Fruit fly (Drosophila melanogaster): ENCODE results near the gene CG14391.

The CG14391 gene

DNA sequence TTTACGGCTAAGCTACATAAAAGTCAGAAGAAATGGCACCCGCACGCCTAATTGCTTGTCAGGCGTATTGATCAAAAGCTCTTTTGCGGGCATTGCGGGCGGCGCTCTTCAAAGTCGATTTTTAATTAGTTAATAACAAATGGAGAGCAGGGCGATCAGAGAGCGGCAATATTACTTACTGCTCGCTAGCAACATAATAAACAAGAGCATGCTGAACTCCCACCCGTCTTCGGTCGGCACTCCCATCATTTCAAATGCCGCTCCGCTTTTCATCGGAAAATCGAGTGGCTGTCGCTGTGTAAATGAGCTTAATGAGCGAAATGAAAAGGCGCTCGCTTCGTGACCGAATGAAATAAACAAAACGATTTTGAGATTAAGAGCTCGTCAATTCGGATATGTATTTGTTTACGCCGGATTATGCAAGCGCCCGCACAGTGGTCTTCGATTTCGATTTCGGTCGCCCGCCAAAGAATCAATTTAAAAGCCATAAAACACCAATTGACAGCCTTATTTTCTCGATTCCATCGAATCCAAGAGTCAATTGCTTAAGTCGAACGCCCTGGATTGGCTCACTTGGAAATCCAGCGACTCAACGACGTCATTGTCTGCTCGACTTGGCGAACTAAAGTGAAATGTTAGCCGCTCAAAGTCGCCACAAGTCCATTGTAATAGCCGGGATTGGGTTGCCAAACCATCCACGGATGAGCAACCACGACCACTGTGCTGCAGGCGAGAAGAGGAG lies 41.0 kb downstream of the CG14391 start:
- TF ChIP-seq CG12071 (GFP tag; optimal IDR thresholded peaks at IDR 0.05) = peak; percentile 75
- TF ChIP-seq shn (GFP tag; optimal IDR thresholded peaks at IDR 0.05) = peak; percentile 81
- no peak for TF ChIP-seq sc (optimal IDR thresholded peaks at IDR 0.05)
- peak; percentile 64 for TF ChIP-seq sc (GFP tag; optimal IDR thresholded peaks at IDR 0.05)
- TF ChIP-seq sqz (GFP tag; optimal IDR thresholded peaks at IDR 0.05) = no peak
- TF ChIP-seq stwl (tag; optimal IDR thresholded peaks at IDR 0.05) = no peak
- TF ChIP-seq nau (GFP tag; optimal IDR thresholded peaks at IDR 0.05) = peak; percentile 79
- no peak for TF ChIP-seq fru (optimal IDR thresholded peaks at IDR 0.05)
- no peak for TF ChIP-seq Dfd (GFP tag; optimal IDR thresholded peaks at IDR 0.05)
- TF ChIP-seq Xbp1 (GFP tag; optimal IDR thresholded peaks at IDR 0.05) = peak; percentile 81
- peak; percentile 81 for TF ChIP-seq lab (GFP tag; optimal IDR thresholded peaks at IDR 0.05)
- TF ChIP-seq D (optimal IDR thresholded peaks at IDR 0.05) = no peak
- peak; percentile 84 for TF ChIP-seq D (GFP tag; optimal IDR thresholded peaks at IDR 0.05)
- no peak for TF ChIP-seq Tbp (GFP tag; optimal IDR thresholded peaks at IDR 0.05)
- peak; percentile 54 for TF ChIP-seq CG17568 (GFP tag; optimal IDR thresholded peaks at IDR 0.05)
- TF ChIP-seq lilli (GFP tag; optimal IDR thresholded peaks at IDR 0.05) = peak; percentile 71
- TF ChIP-seq hkb (optimal IDR thresholded peaks at IDR 0.05) = no peak
- peak; percentile 91 for TF ChIP-seq hkb (GFP tag; IDR thresholded peaks at IDR 0.05)
- TF ChIP-seq CG8089 (GFP tag; optimal IDR thresholded peaks at IDR 0.05) = peak; percentile 69
- TF ChIP-seq maf-S (GFP tag; optimal IDR thresholded peaks at IDR 0.05) = peak; percentile 73
- TF ChIP-seq CG12104 (GFP tag; optimal IDR thresholded peaks at IDR 0.05) = peak; percentile 61
- peak; percentile 87 for TF ChIP-seq PHDP (tag; optimal IDR thresholded peaks at IDR 0.05)
- TF ChIP-seq CG7745 (tag; optimal IDR thresholded peaks at IDR 0.05) = no peak
- peak; percentile 61 for TF ChIP-seq Fer2 (tag; optimal IDR thresholded peaks at IDR 0.05)
- peak; percentile 60 for TF ChIP-seq dimm (GFP tag; IDR thresholded peaks at IDR 0.05)
- TF ChIP-seq tll (GFP tag; optimal IDR thresholded peaks at IDR 0.05) = no peak
- TF ChIP-seq gro (GFP tag; optimal IDR thresholded peaks at IDR 0.05) = no peak
- no peak for TF ChIP-seq BEAF-32 (GFP tag; optimal IDR thresholded peaks at IDR 0.05)
- no peak for TF ChIP-seq sens-2 (GFP tag; IDR thresholded peaks at IDR 0.05)
- peak; percentile 92 for TF ChIP-seq lmd (GFP tag; IDR thresholded peaks at IDR 0.05)
- peak; percentile 85 for TF ChIP-seq grau (tag; optimal IDR thresholded peaks at IDR 0.05)
- peak; percentile 68 for TF ChIP-seq Side (GFP tag; optimal IDR thresholded peaks at IDR 0.05)
- TF ChIP-seq CG2199 (GFP tag; IDR thresholded peaks at IDR 0.05) = no peak
- TF ChIP-seq CG8281 (tag; optimal IDR thresholded peaks at IDR 0.05) = peak; percentile 67
- peak; percentile 72 for TF ChIP-seq B-H1 (GFP tag; IDR thresholded peaks at IDR 0.05)
- peak; percentile 45 for TF ChIP-seq btn (GFP tag; optimal IDR thresholded peaks at IDR 0.05)
- TF ChIP-seq Awh (GFP tag; IDR thresholded peaks at IDR 0.05) = peak; percentile 73; the same call in 1 of the 2 replicates
- TF ChIP-seq run (tag; optimal IDR thresholded peaks at IDR 0.05) = peak; percentile 76
- peak; percentile 71 for TF ChIP-seq CG6854 (GFP tag; optimal IDR thresholded peaks at IDR 0.05)
- TF ChIP-seq ro (GFP tag; IDR thresholded peaks at IDR 0.05) = peak; percentile 54; the same call in 1 of the 2 replicates
- TF ChIP-seq dmrt11E (tag; optimal IDR thresholded peaks at IDR 0.05) = no peak
- TF ChIP-seq Stat92E (GFP tag; optimal IDR thresholded peaks at IDR 0.05) = no peak
- peak; percentile 40 to 94 for TF ChIP-seq Hr51 (GFP tag; optimal IDR thresholded peaks at IDR 0.05)
- TF ChIP-seq CG31441 (GFP tag; IDR thresholded peaks at IDR 0.05) = peak; percentile 91
- peak; percentile 86 for TF ChIP-seq phol (tag; optimal IDR thresholded peaks at IDR 0.05)
- peak; percentile 90 for TF ChIP-seq CG2678 (tag; optimal IDR thresholded peaks at IDR 0.05)
- TF ChIP-seq CG10431 (GFP tag; optimal IDR thresholded peaks at IDR 0.05) = no peak
- TF ChIP-seq CG30403 (GFP tag; optimal IDR thresholded peaks at IDR 0.05) = peak; percentile 84
- TF ChIP-seq Lpt (GFP tag; optimal IDR thresholded peaks at IDR 0.05) = no peak
- TF ChIP-seq C15 (GFP tag; IDR thresholded peaks at IDR 0.05) = no peak
